Fruit fly (Drosophila melanogaster) whole organism, adult: Measurements from ENCODE around the gene crc.

ENCODE experiments used
- CG5204 ChIP-seq: fragments of 200-800 bp; sonication (Bioruptor generic); optimal IDR thresholded peaks from 2 replicates; lab custom pipeline; 2016; ENCODE audit warnings: missing biosample characterization, missing genetic modification characterization
- CG7101 ChIP-seq: fragments of 200-800 bp; sonication (Bioruptor generic); optimal IDR thresholded peaks from 2 replicates; lab custom pipeline; 2018; ENCODE audit warnings: missing biosample characterization, mild to moderate bottlenecking, missing genetic modification characterization, moderate library complexity
- Hr96 ChIP-seq: fragments of 200-800 bp; sonication (Bioruptor generic); optimal IDR thresholded peaks from 2 replicates; lab custom pipeline; 2016; ENCODE audit warnings: missing biosample characterization, missing genetic modification characterization
- bab1 ChIP-seq: fragments of 200-800 bp; sonication (Bioruptor generic); optimal IDR thresholded peaks from 3 replicates; lab custom pipeline; 2019; ENCODE audit warnings: missing biosample characterization, mild to moderate bottlenecking, missing genetic modification characterization, moderate library complexity
- cic ChIP-seq: fragments of 200-800 bp; sonication (Bioruptor generic); optimal IDR thresholded peaks from 2 replicates; lab custom pipeline; 2017; ENCODE audit warnings: missing biosample characterization, mild to moderate bottlenecking, missing genetic modification characterization, moderate library complexity
- pad ChIP-seq: fragments of 200-800 bp; sonication (Bioruptor generic); optimal IDR thresholded peaks from 3 replicates; lab custom pipeline; 2017; ENCODE audit warnings: missing biosample characterization, missing genetic modification characterization, mild to moderate bottlenecking, moderate library complexity, missing genetic modification reagents
- tj ChIP-seq: fragments of 200-800 bp; sonication (Bioruptor generic); optimal IDR thresholded peaks from 3 replicates; lab custom pipeline; 2017; ENCODE audit warnings: missing biosample characterization, mild to moderate bottlenecking, missing genetic modification characterization, moderate library complexity

DNA sequence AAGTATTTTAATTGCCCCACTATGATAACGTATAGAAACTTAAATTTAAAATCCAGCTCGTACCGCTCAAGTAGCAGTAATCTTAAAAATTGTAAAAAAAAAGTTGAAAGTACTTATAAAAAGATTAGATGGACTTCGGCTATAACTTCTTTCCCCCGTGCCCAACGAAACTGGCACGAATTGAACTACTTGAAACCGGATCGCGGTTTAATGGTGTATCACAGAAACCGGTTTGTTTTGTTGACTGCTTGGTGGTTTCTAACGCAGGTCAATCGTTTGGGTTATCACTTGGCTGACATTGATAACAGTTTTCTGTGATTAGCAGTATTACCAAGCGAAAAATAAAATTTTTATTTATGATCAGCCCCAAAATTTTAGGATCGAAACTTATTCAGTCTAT lies 56.6 kb downstream of the crc start:
- no peak for TF ChIP-seq CG7101
- TF ChIP-seq pad (GFP tag; lab: Kevin White, UChicago) = no peak
- TF ChIP-seq cic (GFP tag; lab: Kevin White, UChicago) = peak; percentile 11
- TF ChIP-seq CG5204 = no peak
- TF ChIP-seq bab1 (GFP tag; lab: Kevin White, UChicago) = no peak
- no peak for TF ChIP-seq Hr96 (GFP tag; lab: Kevin White, UChicago)
- TF ChIP-seq tj = no peak
